Fruit fly (Drosophila melanogaster) whole organism, embryonic: ENCODE measurements around the gene SCAR.

Source experiments
- Atf-2 ChIP-seq: fragments of 200-800 bp; sonication (Bioruptor generic); optimal IDR thresholded peaks from 2 replicates; lab custom pipeline; 2016; ENCODE audit warnings: missing biosample characterization, missing genetic modification characterization
- Bgb ChIP-seq: fragments of 200-800 bp; sonication (Bioruptor generic); IDR thresholded peaks from 2 replicates; pipeline ENCODE4 v1.3.6; 2022; ENCODE audit warnings: missing biosample characterization, missing genetic modification characterization; ENCODE audit not compliant: partially characterized antibody
- CG10979 ChIP-seq: fragments of 200-800 bp; sonication (Bioruptor generic); optimal IDR thresholded peaks from 2 replicates; lab custom pipeline; 2018; ENCODE audit warnings: missing biosample characterization, mild to moderate bottlenecking, missing genetic modification characterization, moderate library complexity
- CG11560 ChIP-seq: fragments of 200-800 bp; sonication (Bioruptor generic); IDR thresholded peaks from 3 replicates; pipeline ENCODE4 v1.3.6; 2022; ENCODE audit warnings: missing biosample characterization, missing genetic modification characterization
- CG12071 ChIP-seq: fragments of 200-800 bp; sonication (Bioruptor generic); optimal IDR thresholded peaks from 3 replicates; lab custom pipeline; 2018; ENCODE audit warnings: missing biosample characterization, mild to moderate bottlenecking, missing genetic modification characterization
- CG12104 ChIP-seq: fragments of 200-800 bp; sonication (Bioruptor generic); optimal IDR thresholded peaks from 3 replicates; lab custom pipeline; 2016; ENCODE audit warnings: missing biosample characterization, missing genetic modification characterization
- CG1233 ChIP-seq: fragments of 200-800 bp; sonication (Bioruptor generic); optimal IDR thresholded peaks from 4 replicates; lab custom pipeline; 2018; ENCODE audit warnings: missing biosample characterization, mild to moderate bottlenecking, missing genetic modification characterization
- CG12769 ChIP-seq: fragments of 200-800 bp; sonication (Bioruptor generic); optimal IDR thresholded peaks from 2 replicates; lab custom pipeline; 2019; ENCODE audit warnings: missing biosample characterization, mild to moderate bottlenecking, missing genetic modification characterization, moderate library complexity
- CG13287 ChIP-seq: fragments of 200-800 bp; sonication (Bioruptor generic); IDR thresholded peaks from 2 replicates; pipeline ENCODE4 v1.3.6; 2022; ENCODE audit warnings: missing biosample characterization, missing genetic modification characterization; ENCODE audit not compliant: partially characterized antibody
- CG15011 ChIP-seq: fragments of 200-800 bp; sonication (Bioruptor generic); optimal IDR thresholded peaks from 3 replicates; lab custom pipeline; 2018; ENCODE audit warnings: missing biosample characterization, mild to moderate bottlenecking, missing genetic modification characterization
- CG15479 ChIP-seq: fragments of 200-800 bp; sonication (Bioruptor generic); optimal IDR thresholded peaks from 3 replicates; lab custom pipeline; 2019; ENCODE audit warnings: missing biosample characterization, mild to moderate bottlenecking, missing genetic modification characterization, moderate library complexity
- CG16815 ChIP-seq: fragments of 200-800 bp; sonication (Bioruptor generic); optimal IDR thresholded peaks from 3 replicates; lab custom pipeline; 2017; ENCODE audit warnings: missing biosample characterization, mild to moderate bottlenecking, missing genetic modification characterization
- CG17186 ChIP-seq: fragments of 200-800 bp; sonication (Bioruptor generic); optimal IDR thresholded peaks from 3 replicates; lab custom pipeline; 2017; ENCODE audit warnings: missing biosample characterization, missing genetic modification reagents, missing genetic modification characterization
- CG1792 ChIP-seq: fragments of 200-800 bp; sonication (Bioruptor generic); optimal IDR thresholded peaks from 2 replicates; lab custom pipeline; 2016; ENCODE audit warnings: missing biosample characterization, missing genetic modification characterization
- CG2120 ChIP-seq: fragments of 200-800 bp; sonication (Bioruptor generic); optimal IDR thresholded peaks from 3 replicates; lab custom pipeline; 2016; ENCODE audit warnings: missing biosample characterization, missing genetic modification characterization
- CG2129 ChIP-seq: fragments of 200-800 bp; sonication (Bioruptor generic); IDR thresholded peaks from 2 replicates; pipeline ENCODE4 v1.3.6; 2022; ENCODE audit warnings: missing biosample characterization, missing genetic modification characterization; ENCODE audit not compliant: partially characterized antibody
- CG30020 ChIP-seq: fragments of 200-800 bp; optimal IDR thresholded peaks from 2 replicates; lab custom pipeline; 2019; ENCODE audit warnings: missing biosample characterization, mild to moderate bottlenecking, missing genetic modification characterization, moderate library complexity
- CG34376 ChIP-seq: fragments of 200-800 bp; sonication (Bioruptor generic); optimal IDR thresholded peaks from 2 replicates; lab custom pipeline; 2018; ENCODE audit warnings: missing biosample characterization, mild to moderate bottlenecking, missing genetic modification characterization
- CG4360 ChIP-seq: fragments of 200-800 bp; sonication (Bioruptor generic); IDR thresholded peaks from 2 replicates; pipeline ENCODE4 v1.3.6; 2022; ENCODE audit warnings: missing biosample characterization, missing genetic modification characterization
- CG4617 ChIP-seq: fragments of 200-800 bp; sonication (Bioruptor generic); optimal IDR thresholded peaks from 3 replicates; lab custom pipeline; 2016; ENCODE audit warnings: missing biosample characterization, missing genetic modification characterization, borderline replicate concordance
- CG6854 ChIP-seq: fragments of 200-800 bp; sonication (Bioruptor generic); optimal IDR thresholded peaks from 3 replicates; lab custom pipeline; 2017; ENCODE audit warnings: missing biosample characterization, mild to moderate bottlenecking, missing genetic modification characterization
- CG7963 ChIP-seq: fragments of 200-800 bp; sonication (Bioruptor generic); IDR thresholded peaks from 3 replicates; pipeline ENCODE4 v1.3.6; 2022; ENCODE audit warnings: missing biosample characterization, missing genetic modification characterization; ENCODE audit not compliant: partially characterized antibody
- CG8388 ChIP-seq: fragments of 200-800 bp; sonication (Bioruptor generic); optimal IDR thresholded peaks from 2 replicates; lab custom pipeline; 2019; ENCODE audit warnings: missing biosample characterization, mild to moderate bottlenecking, missing genetic modification characterization, moderate library complexity
- CG9876 ChIP-seq: fragments of 200-800 bp; sonication (Bioruptor generic); optimal IDR thresholded peaks from 2 replicates; lab custom pipeline; 2016; ENCODE audit warnings: missing biosample characterization, missing genetic modification characterization
- CTCF ChIP-seq: fragments of 200-800 bp; sonication (Bioruptor generic); optimal IDR thresholded peaks from 2 replicates; lab custom pipeline; 2017; ENCODE audit warnings: missing biosample characterization, mild to moderate bottlenecking, missing genetic modification characterization, moderate library complexity
- Dip3 ChIP-seq: fragments of 200-800 bp; sonication (Bioruptor generic); optimal IDR thresholded peaks from 3 replicates; lab custom pipeline; 2016; ENCODE audit warnings: missing biosample characterization, missing genetic modification characterization
- Drgx ChIP-seq: fragments of 200-800 bp; sonication (Bioruptor generic); IDR thresholded peaks from 2 replicates; pipeline ENCODE4 v1.3.6; 2022; ENCODE audit warnings: missing biosample characterization, missing genetic modification characterization
- Fer3 ChIP-seq: fragments of 200-800 bp; sonication (Bioruptor generic); optimal IDR thresholded peaks from 2 replicates; lab custom pipeline; 2018; ENCODE audit warnings: missing biosample characterization, mild to moderate bottlenecking, missing genetic modification characterization, moderate library complexity
- Hsf ChIP-seq: fragments of 200-800 bp; sonication (Bioruptor generic); optimal IDR thresholded peaks from 3 replicates; lab custom pipeline; 2016; ENCODE audit warnings: missing biosample characterization, missing genetic modification characterization
- Nf-YC ChIP-seq: fragments of 200-800 bp; optimal IDR thresholded peaks from 3 replicates; lab custom pipeline; 2019; ENCODE audit warnings: missing biosample characterization, mild to moderate bottlenecking, missing genetic modification characterization, moderate library complexity
- Scr ChIP-seq: fragments of 200-800 bp; sonication (Bioruptor generic); IDR thresholded peaks from 2 replicates; pipeline ENCODE4 v1.3.6; 2022; ENCODE audit warnings: missing biosample characterization, missing genetic modification characterization; ENCODE audit not compliant: partially characterized antibody
- TFAM ChIP-seq: fragments of 200-800 bp; sonication (Bioruptor generic); optimal IDR thresholded peaks from 2 replicates; lab custom pipeline; 2017; ENCODE audit warnings: missing biosample characterization, missing genetic modification characterization, inconsistent platforms
- YL-1 ChIP-seq: fragments of 200-800 bp; sonication (Bioruptor generic); optimal IDR thresholded peaks from 3 replicates; lab custom pipeline; 2017; ENCODE audit warnings: missing biosample characterization, mild to moderate bottlenecking, missing genetic modification characterization
- al ChIP-seq: fragments of 200-800 bp; sonication (Bioruptor generic); IDR thresholded peaks from 2 replicates; pipeline ENCODE4 v1.3.6; 2022; ENCODE audit warnings: missing biosample characterization, missing genetic modification characterization
- bab2 ChIP-seq: fragments of 200-800 bp; sonication (Bioruptor generic); optimal IDR thresholded peaks from 2 replicates; lab custom pipeline; 2016; ENCODE audit warnings: missing biosample characterization, missing genetic modification characterization
- chif ChIP-seq, 2 experiments: fragments of 200-800 bp; sonication (Bioruptor generic); optimal IDR thresholded peaks; 3 replicates each; lab custom pipeline; 2016; ENCODE audit warnings: missing biosample characterization in 2 of 2, missing genetic modification characterization in 2 of 2
- chinmo ChIP-seq: fragments of 200-800 bp; sonication (Bioruptor generic); IDR thresholded peaks from 4 replicates; pipeline ENCODE4 v1.3.6; 2022; ENCODE audit warnings: missing biosample characterization, missing genetic modification characterization; ENCODE audit not compliant: partially characterized antibody
- dpn ChIP-seq, 2 experiments: fragments of 200-800 bp; sonication (Bioruptor generic); optimal IDR thresholded peaks; 3 replicates each; lab custom pipeline; 2016; ENCODE audit warnings: missing biosample characterization in 2 of 2, missing genetic modification characterization in 2 of 2
- esg ChIP-seq: fragments of 200-800 bp; sonication (Bioruptor generic); conservative IDR thresholded peaks from 2 replicates; pipeline ENCODE4 v1.3.6; 2022; ENCODE audit warnings: missing biosample characterization, missing genetic modification characterization
- eve ChIP-seq, 2 experiments: fragments of >200 bp; optimal IDR thresholded peaks; 2 replicates each; lab custom pipeline; 2017; ENCODE audit warnings: missing biosample characterization in 2 of 2, missing genetic modification characterization in 2 of 2
- gcm ChIP-seq: fragments of 200-800 bp; sonication (Bioruptor generic); optimal IDR thresholded peaks from 2 replicates; lab custom pipeline; 2019; ENCODE audit warnings: missing biosample characterization, mild to moderate bottlenecking, missing genetic modification characterization, moderate library complexity
- hbn ChIP-seq: fragments of 200-800 bp; sonication (Bioruptor generic); IDR thresholded peaks from 2 replicates; pipeline ENCODE4 v1.3.6; 2022; ENCODE audit warnings: missing biosample characterization, missing genetic modification characterization; ENCODE audit not compliant: partially characterized antibody
- hth ChIP-seq: fragments of >200 bp; optimal IDR thresholded peaks from 2 replicates; lab custom pipeline; 2017; ENCODE audit warnings: inconsistent platforms
- pb ChIP-seq: fragments of 200-800 bp; sonication (Bioruptor generic); optimal IDR thresholded peaks from 3 replicates; lab custom pipeline; 2016; ENCODE audit warnings: missing biosample characterization, missing genetic modification characterization
- pzg ChIP-seq: fragments of 200-800 bp; sonication (Bioruptor generic); optimal IDR thresholded peaks from 3 replicates; lab custom pipeline; 2018; ENCODE audit warnings: missing biosample characterization, mild to moderate bottlenecking, missing genetic modification characterization, moderate library complexity
- row ChIP-seq: fragments of 200-800 bp; sonication (Bioruptor generic); IDR thresholded peaks from 3 replicates; pipeline ENCODE4 v1.3.6; 2022; ENCODE audit warnings: missing biosample characterization, missing genetic modification characterization
- sisA ChIP-seq: fragments of 200-800 bp; sonication (Bioruptor generic); IDR thresholded peaks from 2 replicates; pipeline ENCODE4 v1.3.6; 2022; ENCODE audit warnings: missing biosample characterization, missing genetic modification characterization
- sob ChIP-seq: fragments of 200-800 bp; sonication (Bioruptor generic); IDR thresholded peaks from 2 replicates; pipeline ENCODE4 v1.3.6; 2022; ENCODE audit warnings: missing biosample characterization, missing genetic modification characterization
- tna ChIP-seq: fragments of 200-800 bp; sonication (Bioruptor generic); IDR thresholded peaks from 2 replicates; pipeline ENCODE4 v1.3.6; 2022; ENCODE audit warnings: missing biosample characterization, missing genetic modification characterization; ENCODE audit not compliant: partially characterized antibody
- trem ChIP-seq: fragments of 200-800 bp; optimal IDR thresholded peaks from 3 replicates; lab custom pipeline; 2019; ENCODE audit warnings: missing biosample characterization, mild to moderate bottlenecking, missing genetic modification characterization, moderate library complexity
- vvl ChIP-seq: fragments of 200-800 bp; sonication (Bioruptor generic); IDR thresholded peaks from 2 replicates; pipeline ENCODE4 v1.3.6; 2022; ENCODE audit warnings: missing biosample characterization, missing genetic modification characterization

SCAR gene

DNA sequence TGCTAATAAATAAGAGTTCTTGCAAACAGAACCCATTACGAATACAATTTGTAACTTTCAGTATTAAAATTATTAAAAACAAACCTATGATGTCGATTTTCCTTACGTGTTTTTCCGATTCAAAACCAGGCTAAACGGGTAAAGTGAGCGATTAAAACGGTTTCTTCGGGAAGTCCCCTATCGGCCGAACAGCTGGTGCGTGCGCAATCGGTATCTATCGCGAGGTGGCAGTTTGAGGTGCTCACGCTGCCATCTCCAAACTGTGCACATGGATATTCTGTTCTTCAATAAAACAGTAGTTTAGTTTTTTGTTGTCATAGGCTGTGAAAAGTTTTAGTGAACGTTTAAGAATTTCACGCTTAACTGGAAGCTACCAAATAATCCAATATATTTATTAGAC lies 12.6 kb downstream of the SCAR start, which contains the start of gene TTLL4A (continued):
- TF ChIP-seq Fer3, result no peak
- no peak for TF ChIP-seq CG2120 (GFP tag; lab: Kevin White, UChicago)
- TF ChIP-seq CG34376 (GFP tag; lab: Kevin White, UChicago), result no peak
- no peak for TF ChIP-seq Nf-YC
- no peak for TF ChIP-seq al (GFP tag; lab: Robert Waterston, UW)
- TF ChIP-seq CG15011 (GFP tag; lab: Kevin White, UChicago), result no peak
- TF ChIP-seq CG9876 (GFP tag; lab: Kevin White, UChicago), result no peak
- TF ChIP-seq tna, result peak; percentile 96
- no peak for TF ChIP-seq CG1233
- TF ChIP-seq CG12071, result no peak
- no peak for TF ChIP-seq TFAM
- TF ChIP-seq pb, result no peak
- TF ChIP-seq sisA, result no peak
- no peak for TF ChIP-seq CG12769
- no peak for TF ChIP-seq CG12104
- TF ChIP-seq Scr (GFP tag; lab: Robert Waterston, UW), result peak; percentile 98
- peak; percentile 97 for TF ChIP-seq CG7963
- TF ChIP-seq trem (tag; lab: Kevin White, UChicago), result peak; percentile 77
- no peak for TF ChIP-seq hth (lab: Kevin White, UChicago)
- peak in 1 of 2 experiments; percentile 36 for TF ChIP-seq dpn (GFP tag; optimal IDR thresholded peaks at IDR 0.05; lab: Kevin White, UChicago)
- peak; percentile 99 for TF ChIP-seq Bgb (GFP tag; lab: Robert Waterston, UW)
- peak; percentile 86; the same call in 2 of the 3 replicates for TF ChIP-seq row (GFP tag; lab: Robert Waterston, UW)
- no peak for TF ChIP-seq Atf-2 (GFP tag; lab: Kevin White, UChicago)
- peak; percentile 45 for TF ChIP-seq CTCF (GFP tag; lab: Kevin White, UChicago)
- peak; percentile 99 for TF ChIP-seq CG13287 (GFP tag; lab: Robert Waterston, UW)
- TF ChIP-seq esg, result no peak
- no peak for TF ChIP-seq Drgx (GFP tag; lab: Robert Waterston, UW)
- peak; percentile 79 for TF ChIP-seq CG4617 (GFP tag; lab: Kevin White, UChicago)
- TF ChIP-seq vvl, result no peak
- no peak for TF ChIP-seq CG8388 (GFP tag; lab: Kevin White, UChicago)
- TF ChIP-seq sob (GFP tag; lab: Robert Waterston, UW), result no peak; the same call in 1 of the 2 replicates
- peak; percentile 81 for TF ChIP-seq Dip3 (GFP tag; lab: Kevin White, UChicago)
- TF ChIP-seq CG11560 (tag; lab: Robert Waterston, UW), result no peak
- TF ChIP-seq Hsf (GFP tag; lab: Kevin White, UChicago), result peak; percentile 21
- peak; percentile 94 for TF ChIP-seq CG17186 (GFP tag; lab: Kevin White, UChicago)
- TF ChIP-seq gcm, result no peak
- TF ChIP-seq CG6854 (GFP tag; lab: Kevin White, UChicago), result no peak
- TF ChIP-seq CG15479 (GFP tag; lab: Kevin White, UChicago), result no peak
- peak; percentile 7 for TF ChIP-seq bab2 (GFP tag; lab: Kevin White, UChicago)
- no peak for TF ChIP-seq CG10979
- TF ChIP-seq YL-1, result peak; percentile 87
- TF ChIP-seq chif (GFP tag; optimal IDR thresholded peaks at IDR 0.05; lab: Kevin White, UChicago), result no peak
- no peak for TF ChIP-seq eve (GFP tag; optimal IDR thresholded peaks at IDR 0.05; lab: Kevin White, UChicago)
- TF ChIP-seq CG16815 (GFP tag; lab: Kevin White, UChicago), result no peak
- TF ChIP-seq pzg (GFP tag; lab: Kevin White, UChicago), result peak; percentile 85
- peak; percentile 3 for TF ChIP-seq CG1792 (GFP tag; lab: Kevin White, UChicago)
- peak; percentile 94 for TF ChIP-seq CG2129 (GFP tag; lab: Robert Waterston, UW)
- peak; percentile 73 for TF ChIP-seq CG30020 (tag; lab: Kevin White, UChicago)
- TF ChIP-seq CG4360 (GFP tag; lab: Robert Waterston, UW), result peak; percentile 10; the same call in 1 of the 2 replicates
- TF ChIP-seq chinmo (GFP tag; lab: Robert Waterston, UW), result peak; percentile 98
- peak; percentile 98 for TF ChIP-seq hbn (GFP tag; lab: Robert Waterston, UW)
